Fruit fly (Drosophila melanogaster): ENCODE results near the gene CG5895.

Gene CG5895

dm6 chr3L:16016911-16017310, 18.4 kb upstream of the CG5895 start:
- no peak for TF ChIP-seq CG7745 (tag; optimal IDR thresholded peaks at IDR 0.05)
- no peak for TF ChIP-seq Spps (tag; optimal IDR thresholded peaks at IDR 0.05)
- TF ChIP-seq CG16779 (GFP tag; IDR thresholded peaks at IDR 0.05) = no peak
- no peak for TF ChIP-seq ssp (GFP tag; IDR thresholded peaks at IDR 0.05)
- no peak for TF ChIP-seq Lpt (GFP tag; optimal IDR thresholded peaks at IDR 0.05)
- TF ChIP-seq CG33557 (GFP tag; optimal IDR thresholded peaks at IDR 0.05) = no peak
- no peak for TF ChIP-seq Mrtf (GFP tag; IDR thresholded peaks at IDR 0.05)
- TF ChIP-seq Hey (tag; optimal IDR thresholded peaks at IDR 0.05) = no peak
- peak; percentile 46 for TF ChIP-seq CG10267 (tag; optimal IDR thresholded peaks at IDR 0.05)
- 0 out of 2 replicates have a peak, but pooled peaks have one; percentile 16 for TF ChIP-seq CG31441 (GFP tag; IDR thresholded peaks at IDR 0.05)
- TF ChIP-seq zf30C (GFP tag; optimal IDR thresholded peaks at IDR 0.05) = no peak
- TF ChIP-seq CG10959 (GFP tag; IDR thresholded peaks at IDR 0.05) = no peak
- TF ChIP-seq CG18599 (GFP tag; optimal IDR thresholded peaks at IDR 0.05) = no peak
- TF ChIP-seq CHES-1-like (GFP tag; optimal IDR thresholded peaks at IDR 0.05) = no peak
- TF ChIP-seq chif (GFP tag; optimal IDR thresholded peaks at IDR 0.05) = no peak
- no peak for TF ChIP-seq CG1792 (GFP tag; optimal IDR thresholded peaks at IDR 0.05)
- TF ChIP-seq br (optimal IDR thresholded peaks at IDR 0.05) = no peak
- TF ChIP-seq CG6854 (GFP tag; optimal IDR thresholded peaks at IDR 0.05) = no peak
- no peak for TF ChIP-seq Pdp1 (GFP tag; optimal IDR thresholded peaks at IDR 0.05)
- TF ChIP-seq Hr39 (optimal IDR thresholded peaks at IDR 0.05) = no peak
- TF ChIP-seq CG1529 (GFP tag; optimal IDR thresholded peaks at IDR 0.05) = no peak
- TF ChIP-seq Dad (GFP tag; optimal IDR thresholded peaks at IDR 0.05) = no peak
- TF ChIP-seq CG6175 (GFP tag; IDR thresholded peaks at IDR 0.05) = no peak
- no peak for TF ChIP-seq Optix (GFP tag; IDR thresholded peaks at IDR 0.05)
- peak; percentile 43 for TF ChIP-seq CG2712 (tag; optimal IDR thresholded peaks at IDR 0.05)
- no peak for TF ChIP-seq CG1832 (GFP tag; optimal IDR thresholded peaks at IDR 0.05)
- no peak for TF ChIP-seq slou (GFP tag; optimal IDR thresholded peaks at IDR 0.05)
- TF ChIP-seq NC2α (GFP tag; optimal IDR thresholded peaks at IDR 0.05) = no peak
- TF ChIP-seq tio (GFP tag; optimal IDR thresholded peaks at IDR 0.05) = no peak
- no peak for TF ChIP-seq twi (tag; optimal IDR thresholded peaks at IDR 0.05)
- TF ChIP-seq CG17359 (tag; optimal IDR thresholded peaks at IDR 0.05) = no peak
- TF ChIP-seq CG10979 (tag; optimal IDR thresholded peaks at IDR 0.05) = peak; percentile 43
- TF ChIP-seq eve (GFP tag; optimal IDR thresholded peaks at IDR 0.05) = no peak
- no peak for TF ChIP-seq kay (GFP tag; optimal IDR thresholded peaks at IDR 0.05)
- TF ChIP-seq dm (GFP tag; optimal IDR thresholded peaks at IDR 0.05) = no peak
- TF ChIP-seq zen (tag; optimal IDR thresholded peaks at IDR 0.05) = no peak
- no peak for TF ChIP-seq fru (optimal IDR thresholded peaks at IDR 0.05)
- TF ChIP-seq CG3163 (GFP tag; optimal IDR thresholded peaks at IDR 0.05) = no peak
- no peak for TF ChIP-seq sim (GFP tag; IDR thresholded peaks at IDR 0.05)
- TF ChIP-seq CG8388 (GFP tag; optimal IDR thresholded peaks at IDR 0.05) = peak; percentile 1
- TF ChIP-seq her (GFP tag; optimal IDR thresholded peaks at IDR 0.05) = no peak
- TF ChIP-seq bcd (GFP tag; optimal IDR thresholded peaks at IDR 0.05) = no peak
- no peak for TF ChIP-seq fd102C (GFP tag; optimal IDR thresholded peaks at IDR 0.05)
- no peak for TF ChIP-seq CkIIα-i1 (GFP tag; IDR thresholded peaks at IDR 0.05)
- no peak for TF ChIP-seq peb (GFP tag; IDR thresholded peaks at IDR 0.05)
- peak; percentile 26 for TF ChIP-seq phol (tag; optimal IDR thresholded peaks at IDR 0.05)
- no peak for TF ChIP-seq Hmr (GFP tag; optimal IDR thresholded peaks at IDR 0.05)
- TF ChIP-seq CG10565 (GFP tag; optimal IDR thresholded peaks at IDR 0.05) = no peak
- TF ChIP-seq CG15269 (tag; optimal IDR thresholded peaks at IDR 0.05) = no peak
- TF ChIP-seq Kr (GFP tag; optimal IDR thresholded peaks at IDR 0.05) = no peak
- no peak for TF ChIP-seq Fer1 (GFP tag; optimal IDR thresholded peaks at IDR 0.05)
- no peak for TF ChIP-seq crp (GFP tag; optimal IDR thresholded peaks at IDR 0.05)
- TF ChIP-seq tgo (GFP tag; IDR thresholded peaks at IDR 0.05) = no peak
